Fruit fly (Drosophila melanogaster): ENCODE measurements around the gene MagR.

MagR gene

DNA sequence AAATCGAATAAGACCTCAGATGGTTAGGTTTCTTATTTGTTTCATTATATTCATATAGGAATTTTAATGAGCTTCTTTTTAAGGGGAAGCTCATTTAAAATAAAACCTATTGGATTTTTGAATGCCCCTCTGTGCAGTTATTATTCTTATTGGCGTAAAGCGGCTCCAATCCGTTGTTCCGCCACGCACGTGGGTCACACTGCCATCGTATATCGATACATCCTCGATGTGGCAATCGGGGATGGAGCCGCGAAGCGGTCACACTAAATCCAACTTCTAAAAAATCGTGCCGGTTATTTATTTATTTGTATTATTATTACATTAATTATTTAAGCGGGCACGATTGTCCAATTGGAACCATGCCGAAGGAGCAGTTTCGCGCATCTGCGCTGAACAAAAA is 28.7 kb downstream of the MagR start, which contains the start of gene Polr3A (continued):
- TF ChIP-seq CG16813 (GFP tag; IDR thresholded peaks at IDR 0.05; ENCODE audit: partially characterized antibody) (peak; percentile 63), Lim3 (GFP tag; IDR thresholded peaks at IDR 0.05) (no peak), row (GFP tag; IDR thresholded peaks at IDR 0.05) (peak; percentile 7; the same call in 1 of the 3 replicates), eyg (GFP tag; optimal IDR thresholded peaks at IDR 0.05) (no peak), HLH4C (GFP tag; IDR thresholded peaks at IDR 0.05; ENCODE audit: partially characterized antibody) (peak; percentile 62), Lhr (GFP tag; optimal IDR thresholded peaks at IDR 0.05) (no peak), run (tag; optimal IDR thresholded peaks at IDR 0.05) (no peak), C15 (GFP tag; IDR thresholded peaks at IDR 0.05) (no peak), Hmr (GFP tag; optimal IDR thresholded peaks at IDR 0.05) (no peak), tap (tag; optimal IDR thresholded peaks at IDR 0.05) (no peak), MBD-R2 (GFP tag; IDR thresholded peaks at IDR 0.05) (peak; percentile 90), wdn (GFP tag; IDR thresholded peaks at IDR 0.05) (no peak), CG18011 (GFP tag; optimal IDR thresholded peaks at IDR 0.05) (no peak), Side (GFP tag; optimal IDR thresholded peaks at IDR 0.05) (no peak), CTCF (GFP tag; optimal IDR thresholded peaks at IDR 0.05) (no peak), Mad (GFP tag; optimal IDR thresholded peaks at IDR 0.05) (no peak), so (GFP tag; IDR thresholded peaks at IDR 0.05) (no peak), Ada2b (GFP tag; IDR thresholded peaks at IDR 0.05) (no peak), CG11504 (tag; optimal IDR thresholded peaks at IDR 0.05) (no peak), E2f2 (GFP tag; IDR thresholded peaks at IDR 0.05) (peak; percentile 78), CG12659 (GFP tag; optimal IDR thresholded peaks at IDR 0.05) (peak; percentile 51), schlank (tag; optimal IDR thresholded peaks at IDR 0.05) (no peak), CG10565 (GFP tag; optimal IDR thresholded peaks at IDR 0.05) (no peak), Xbp1 (GFP tag; optimal IDR thresholded peaks at IDR 0.05) (no peak), D19A (tag; optimal IDR thresholded peaks at IDR 0.05) (no peak), CG31224 (GFP tag; IDR thresholded peaks at IDR 0.05) (no peak), CG9437 (GFP tag; optimal IDR thresholded peaks at IDR 0.05) (peak; percentile 41), CkIIα-i1 (GFP tag; IDR thresholded peaks at IDR 0.05) (no peak), Oli (tag; optimal IDR thresholded peaks at IDR 0.05) (no peak), CG7786 (GFP tag; optimal IDR thresholded peaks at IDR 0.05) (no peak), lilli (GFP tag; optimal IDR thresholded peaks at IDR 0.05) (no peak), CG12769 (tag; optimal IDR thresholded peaks at IDR 0.05) (no peak), ara (GFP tag; IDR thresholded peaks at IDR 0.05) (no peak), pho (GFP tag; optimal IDR thresholded peaks at IDR 0.05) (no peak), tio (GFP tag; optimal IDR thresholded peaks at IDR 0.05) (no peak), CG9932 (GFP tag; IDR thresholded peaks at IDR 0.05) (no peak), Hsf (GFP tag; optimal IDR thresholded peaks at IDR 0.05) (no peak), CG6683 (GFP tag; optimal IDR thresholded peaks at IDR 0.05) (no peak), ken (GFP tag; IDR thresholded peaks at IDR 0.05) (no peak), ftz-f1 (GFP tag; optimal IDR thresholded peaks at IDR 0.05) (no peak), dm (GFP tag; optimal IDR thresholded peaks at IDR 0.05) (peak; percentile 27), CG15696 (tag; optimal IDR thresholded peaks at IDR 0.05) (no peak), h (optimal IDR thresholded peaks at IDR 0.05) (no peak), CG13287 (GFP tag; IDR thresholded peaks at IDR 0.05; ENCODE audit: partially characterized antibody) (peak; percentile 75), CG8089 (GFP tag; optimal IDR thresholded peaks at IDR 0.05) (no peak), CG9727 (GFP tag; optimal IDR thresholded peaks at IDR 0.05) (no peak), Dp (GFP tag; optimal IDR thresholded peaks at IDR 0.05) (peak; percentile 65), vvl (GFP tag; IDR thresholded peaks at IDR 0.05) (no peak), ap (GFP tag; IDR thresholded peaks at IDR 0.05) (no peak), bbx (GFP tag; IDR thresholded peaks at IDR 0.05; ENCODE audit: partially characterized antibody) (peak; percentile 77), CG2202 (tag; optimal IDR thresholded peaks at IDR 0.05) (no peak), CG9797 (GFP tag; optimal IDR thresholded peaks at IDR 0.05) (peak; percentile 70), CG12071 (GFP tag; optimal IDR thresholded peaks at IDR 0.05) (no peak)

Measured in whole organism, embryonic.